Worm (Caenorhabditis elegans): Measurements from ENCODE around the gene K07F5.8.

K07F5.8 gene

DNA sequence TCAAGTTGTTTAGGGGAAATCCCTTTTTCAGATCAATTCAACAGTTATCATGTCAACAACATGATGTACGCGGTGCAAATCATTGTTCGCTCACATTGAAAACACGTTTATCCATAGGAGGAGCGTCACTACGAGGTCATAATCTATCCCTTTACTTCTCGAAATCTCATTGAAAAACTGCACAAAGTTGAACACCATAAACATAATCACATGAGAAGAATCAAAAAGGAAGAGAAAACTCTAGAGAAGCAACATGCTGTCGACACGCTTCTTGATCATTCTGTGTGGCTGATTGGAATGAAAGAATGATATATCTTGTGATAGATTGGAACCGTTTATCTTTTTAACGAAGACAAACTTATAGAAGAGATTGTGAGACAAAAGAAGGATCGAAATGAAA, 18.4 kb upstream of the K07F5.8 start (continued):
- peak; percentile 52 for TF ChIP-seq nhr-102 (tag; optimal IDR thresholded peaks at IDR 0.05)

DNA sequence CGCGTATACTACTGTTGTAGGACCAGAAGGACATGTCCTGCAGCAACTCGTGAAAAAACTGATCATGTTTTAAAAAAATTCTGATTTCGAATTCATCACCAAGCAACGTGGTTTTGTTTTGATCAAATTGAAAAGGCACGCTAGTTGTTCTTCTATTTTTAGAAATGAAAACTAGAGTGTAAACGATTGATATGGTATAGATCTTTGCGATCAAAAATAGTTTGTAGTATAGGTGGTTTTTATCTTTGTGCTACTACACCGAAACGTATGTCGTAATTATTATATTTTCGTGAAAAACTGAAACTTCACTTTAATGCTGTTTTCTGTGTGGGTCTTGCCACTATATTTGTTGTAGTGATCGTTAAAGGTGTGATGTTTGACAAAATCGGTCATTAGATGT, 17.3 kb upstream of the K07F5.8 start:
- peak; percentile 86 for TF ChIP-seq nhr-28 (tag; optimal IDR thresholded peaks at IDR 0.05)
- no peak for TF ChIP-seq T26A8.4 (GFP tag; IDR thresholded peaks at IDR 0.05)

ce11 chrIV:9864778-9865177, 15.3 kb upstream of the K07F5.8 start, which contains the start of the genes K07F5.15 and K07F5.22:
Gene K07F5.15 (plus strand): TSS chrIV:9865078.
Gene K07F5.22 (plus strand): TSS chrIV:9865078.
- TF ChIP-seq nhr-111 (GFP tag; optimal IDR thresholded peaks at IDR 0.05) (no peak), zip-2 (tag; optimal IDR thresholded peaks at IDR 0.05) (no peak), gei-8 (GFP tag; optimal IDR thresholded peaks at IDR 0.05) (no peak)

- TF ChIP-seq ztf-7 (tag; optimal IDR thresholded peaks at IDR 0.05), result no peak
- no peak for TF ChIP-seq dmd-9 (GFP tag; IDR thresholded peaks at IDR 0.05)
- no peak for TF ChIP-seq zag-1 (tag; optimal IDR thresholded peaks at IDR 0.05)
- TF ChIP-seq mdl-1 (tag; optimal IDR thresholded peaks at IDR 0.05), result no peak
- TF ChIP-seq Y75B8A.6 (GFP tag; IDR thresholded peaks at IDR 0.05), result no peak
- no peak for TF ChIP-seq spr-3 (GFP tag; optimal IDR thresholded peaks at IDR 0.05)
- TF ChIP-seq aha-1 (tag), result no peak
These were observed 14.3 kb upstream of the K07F5.8 start, which contains the start of gene K07F5.16 for ce11 chrIV:9863817-9864216. Gene K07F5.16 (plus strand): TSS chrIV:9864117.

- TF ChIP-seq rbr-2 (tag; optimal IDR thresholded peaks at IDR 0.05), result no peak
- no peak for TF ChIP-seq nhr-6 (tag; optimal IDR thresholded peaks at IDR 0.05)
- TF ChIP-seq nhr-25 (tag; optimal IDR thresholded peaks at IDR 0.05; ENCODE audit: borderline replicate concordance, insufficient read depth), result no peak
- TF ChIP-seq nhr-102 (tag; optimal IDR thresholded peaks at IDR 0.05), result no peak
- no peak for TF ChIP-seq spr-1 (tag; optimal IDR thresholded peaks at IDR 0.05)
- no peak for TF ChIP-seq ztf-11 (tag; optimal IDR thresholded peaks at IDR 0.05)
- no peak for TF ChIP-seq lir-3 (tag; optimal IDR thresholded peaks at IDR 0.05)
- no peak for TF ChIP-seq nhr-48 (tag; optimal IDR thresholded peaks at IDR 0.05)
- TF ChIP-seq madf-5 (GFP tag; IDR thresholded peaks at IDR 0.05), result no peak
- no peak for TF ChIP-seq snpc-4 (tag; optimal IDR thresholded peaks at IDR 0.05)
- TF ChIP-seq dpl-1 (GFP tag; optimal IDR thresholded peaks at IDR 0.05), result no peak
- TF ChIP-seq zip-2 (tag; optimal IDR thresholded peaks at IDR 0.05), result no peak
- no peak for TF ChIP-seq jun-1 (tag; optimal IDR thresholded peaks at IDR 0.05)
- no peak for TF ChIP-seq nhr-77 (tag; optimal IDR thresholded peaks at IDR 0.05)
- TF ChIP-seq aha-1 (tag), result no peak
These were observed 12.4 kb upstream of the K07F5.8 start, which contains the start of gene K07F5.14 for ce11 chrIV:9861921-9862320. Gene K07F5.14 (plus strand): TSS chrIV:9862221.

- no peak for TF ChIP-seq D1046.2 (GFP tag; IDR thresholded peaks at IDR 0.05)
- no peak for TF ChIP-seq R02D3.7 (tag; optimal IDR thresholded peaks at IDR 0.05)
- no peak for TF ChIP-seq fkh-10 (GFP tag; optimal IDR thresholded peaks at IDR 0.05)
- no peak for TF ChIP-seq unc-39 (tag; optimal IDR thresholded peaks at IDR 0.05)
- no peak for TF ChIP-seq snpc-1.2 (GFP tag; IDR thresholded peaks at IDR 0.05)
- no peak for TF ChIP-seq unc-62 (GFP tag; optimal IDR thresholded peaks at IDR 0.05 in 1 of 2)
- no peak for TF ChIP-seq unc-62 (tag; optimal IDR thresholded peaks at IDR 0.05)
- no peak for TF ChIP-seq zip-2 (tag; optimal IDR thresholded peaks at IDR 0.05)
- TF ChIP-seq hif-1 (tag; optimal IDR thresholded peaks at IDR 0.05), result no peak
These were observed 9.4 kb upstream of the K07F5.8 start for ce11 chrIV:9858970-9859369.
